Fruit fly (Drosophila melanogaster) whole organism: Measurements from ENCODE around the gene vers.

Source experiments
- CG8478 ChIP-seq: fragments of >200 bp; optimal IDR thresholded peaks from 2 replicates; lab custom pipeline; 2018; ENCODE audit warnings: inconsistent platforms
- Dll ChIP-seq: fragments of >200 bp; optimal IDR thresholded peaks from 2 replicates; lab custom pipeline; 2017

DNA sequence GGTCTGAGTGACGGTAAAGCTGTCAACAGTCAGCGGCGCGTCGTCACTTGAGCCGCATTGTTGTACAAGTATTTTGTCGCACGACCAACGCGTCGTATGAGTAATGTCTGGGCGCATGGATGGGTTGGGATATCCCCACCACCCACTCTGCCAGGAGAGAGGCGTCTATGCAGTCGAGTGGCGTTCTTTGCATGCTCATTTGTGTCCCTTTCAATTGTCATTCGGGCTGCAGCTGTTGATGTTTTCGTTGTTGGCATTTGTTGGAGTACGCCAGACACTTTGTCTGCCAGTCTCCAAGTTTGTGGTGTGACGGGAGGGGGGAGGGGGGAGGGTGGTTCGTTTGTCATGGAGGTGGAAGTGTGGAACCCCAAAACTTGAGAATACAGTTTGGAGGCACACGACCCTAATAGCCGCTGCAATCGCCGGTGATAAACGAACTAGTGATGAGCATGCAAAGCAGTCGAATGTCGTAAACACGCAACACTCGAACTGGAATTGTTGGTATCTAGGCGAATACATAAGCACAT lies 46.3 kb downstream of the vers start:
- TF ChIP-seq CG8478 (lab: Kevin White, UChicago) = no peak
- no peak for TF ChIP-seq Dll (lab: Kevin White, UChicago)
